Worm (Caenorhabditis elegans): ENCODE data around the gene byn-1.

The byn-1 gene

DNA sequence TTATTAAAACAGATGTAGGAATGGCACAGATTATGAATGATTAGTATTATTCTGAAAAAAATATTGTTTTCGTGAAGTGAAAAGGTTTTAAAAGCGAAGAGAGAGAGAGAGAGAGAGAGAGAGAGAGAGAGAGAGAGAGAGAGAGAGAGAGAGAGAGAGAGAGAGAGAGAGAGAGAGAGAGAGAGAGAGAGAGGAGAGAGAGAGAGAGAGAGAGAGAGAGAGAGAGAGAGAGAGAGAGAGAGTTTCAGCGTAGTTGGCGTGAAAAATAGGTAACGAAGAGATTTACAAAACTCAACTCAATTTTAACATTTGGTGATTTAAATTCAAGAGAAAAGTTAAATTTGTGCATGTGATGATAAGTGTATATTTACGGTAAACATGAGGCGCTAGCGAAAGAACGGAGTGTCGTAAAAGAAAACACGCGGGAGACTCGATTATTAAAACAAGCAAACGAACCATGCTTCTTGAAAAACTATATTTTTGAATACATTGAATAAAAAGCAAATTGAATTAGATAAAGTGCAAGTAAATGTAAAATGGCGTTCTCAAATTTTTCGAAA is 36.4 kb downstream of the byn-1 start, which contains the start of gene panl-2 (continued):
- TF ChIP-seq lir-3 (tag; optimal IDR thresholded peaks at IDR 0.05; ENCODE audit: poor library complexity): no peak
- peak; percentile 43 for TF ChIP-seq nhr-71 (tag; optimal IDR thresholded peaks at IDR 0.05)
- no peak for TF ChIP-seq elt-2 (tag; optimal IDR thresholded peaks at IDR 0.05)
- no peak for TF ChIP-seq unc-98 (GFP tag; IDR thresholded peaks at IDR 0.05)
- TF ChIP-seq egl-27 (tag; optimal IDR thresholded peaks at IDR 0.05): no peak
- TF ChIP-seq ztf-4 (tag; optimal IDR thresholded peaks at IDR 0.05): no peak
- no peak for TF ChIP-seq sptf-1 (tag; optimal IDR thresholded peaks at IDR 0.05)
- TF ChIP-seq nhr-12 (tag; optimal IDR thresholded peaks at IDR 0.05): no peak
- peak; percentile 30 for TF ChIP-seq lin-14 (GFP tag; optimal IDR thresholded peaks at IDR 0.05)
- TF ChIP-seq egl-13 (tag; optimal IDR thresholded peaks at IDR 0.05): no peak
- TF ChIP-seq ceh-88 (GFP tag; IDR thresholded peaks at IDR 0.05): no peak
- TF ChIP-seq lin-39 (tag; optimal IDR thresholded peaks at IDR 0.05): no peak
- no peak for TF ChIP-seq pqm-1 (tag; optimal IDR thresholded peaks at IDR 0.05)
- TF ChIP-seq zag-1 (tag; optimal IDR thresholded peaks at IDR 0.05): no peak
- no peak for TF ChIP-seq dsc-1 (tag; optimal IDR thresholded peaks at IDR 0.05)
- no peak for TF ChIP-seq fkh-10 (GFP tag; optimal IDR thresholded peaks at IDR 0.05)
- TF ChIP-seq mab-9 (GFP tag; IDR thresholded peaks at IDR 0.05): no peak
- no peak for TF ChIP-seq unc-30 (tag; optimal IDR thresholded peaks at IDR 0.05)
- TF ChIP-seq nhr-28 (tag; optimal IDR thresholded peaks at IDR 0.05): no peak
- TF ChIP-seq lin-15B (tag; optimal IDR thresholded peaks at IDR 0.05): no peak
- no peak for TF ChIP-seq nhr-90 (tag; optimal IDR thresholded peaks at IDR 0.05; ENCODE audit: poor library complexity)
- no peak for TF ChIP-seq aha-1 (tag; optimal IDR thresholded peaks at IDR 0.05)
- TF ChIP-seq dpl-1 (GFP tag; optimal IDR thresholded peaks at IDR 0.05): peak; percentile 84 to 92 (median 89)
- TF ChIP-seq xbp-1 (tag; optimal IDR thresholded peaks at IDR 0.05): peak; percentile 36
- TF ChIP-seq nhr-47 (tag; optimal IDR thresholded peaks at IDR 0.05): peak; percentile 42
- no peak for TF ChIP-seq hlh-17 (GFP tag; optimal IDR thresholded peaks at IDR 0.05; ENCODE audit: borderline replicate concordance)
- no peak for TF ChIP-seq pax-3 (tag; optimal IDR thresholded peaks at IDR 0.05)
- peak in 1 of 2 experiments; percentile 18 for TF ChIP-seq mdl-1 (tag; optimal IDR thresholded peaks at IDR 0.05)
- TF ChIP-seq mep-1 (tag; optimal IDR thresholded peaks at IDR 0.05): peak; percentile 16
- no peak for TF ChIP-seq aly-2 (tag; optimal IDR thresholded peaks at IDR 0.05)
- no peak for TF ChIP-seq efl-3 (GFP tag; optimal IDR thresholded peaks at IDR 0.05)
- TF ChIP-seq zip-4 (GFP tag; optimal IDR thresholded peaks at IDR 0.05): no peak
- peak; percentile 82 to 94 for TF ChIP-seq lsy-2 (tag; optimal IDR thresholded peaks at IDR 0.05)
- TF ChIP-seq alr-1 (tag; optimal IDR thresholded peaks at IDR 0.05; ENCODE audit: borderline replicate concordance): no peak

ce11 chrIII:6968655-6969054 is 36.9 kb downstream of the byn-1 start:
- no peak for TF ChIP-seq tbx-2 (tag; optimal IDR thresholded peaks at IDR 0.05)
- no peak for TF ChIP-seq fkh-4 (tag; optimal IDR thresholded peaks at IDR 0.05; ENCODE audit: borderline replicate concordance)

- TF ChIP-seq C16A3.4 (tag; optimal IDR thresholded peaks at IDR 0.05): no peak
- TF ChIP-seq lin-39 (tag; optimal IDR thresholded peaks at IDR 0.05): no peak
- TF ChIP-seq hlh-4 (tag; optimal IDR thresholded peaks at IDR 0.05): no peak
- no peak for TF ChIP-seq ets-5 (GFP tag; IDR thresholded peaks at IDR 0.05)
- TF ChIP-seq egl-13 (tag; optimal IDR thresholded peaks at IDR 0.05): no peak
- no peak for TF ChIP-seq lir-3 (tag; optimal IDR thresholded peaks at IDR 0.05; ENCODE audit: poor library complexity)
- TF ChIP-seq snu-23 (GFP tag; optimal IDR thresholded peaks at IDR 0.05): no peak
- TF ChIP-seq nhr-76 (tag; optimal IDR thresholded peaks at IDR 0.05): no peak
- TF ChIP-seq nhr-84 (tag; optimal IDR thresholded peaks at IDR 0.05): no peak
- no peak for TF ChIP-seq zag-1 (tag; optimal IDR thresholded peaks at IDR 0.05)
- no peak for TF ChIP-seq vab-15 (tag; optimal IDR thresholded peaks at IDR 0.05)
These were observed 37.3 kb downstream of the byn-1 start, which contains the start of gene F31E3.12 for ce11 chrIII:6969090-6969489. Gene F31E3.12, plus strand, starts transcription at chrIII:6969390.

Measured in whole organism, L1 larva.